Worm (Caenorhabditis elegans): ENCODE results near the gene W07B8.4.
A peak's percentile ranks its signal among the peaks of the same experiment; 100 is the strongest.

Gene W07B8.4

DNA sequence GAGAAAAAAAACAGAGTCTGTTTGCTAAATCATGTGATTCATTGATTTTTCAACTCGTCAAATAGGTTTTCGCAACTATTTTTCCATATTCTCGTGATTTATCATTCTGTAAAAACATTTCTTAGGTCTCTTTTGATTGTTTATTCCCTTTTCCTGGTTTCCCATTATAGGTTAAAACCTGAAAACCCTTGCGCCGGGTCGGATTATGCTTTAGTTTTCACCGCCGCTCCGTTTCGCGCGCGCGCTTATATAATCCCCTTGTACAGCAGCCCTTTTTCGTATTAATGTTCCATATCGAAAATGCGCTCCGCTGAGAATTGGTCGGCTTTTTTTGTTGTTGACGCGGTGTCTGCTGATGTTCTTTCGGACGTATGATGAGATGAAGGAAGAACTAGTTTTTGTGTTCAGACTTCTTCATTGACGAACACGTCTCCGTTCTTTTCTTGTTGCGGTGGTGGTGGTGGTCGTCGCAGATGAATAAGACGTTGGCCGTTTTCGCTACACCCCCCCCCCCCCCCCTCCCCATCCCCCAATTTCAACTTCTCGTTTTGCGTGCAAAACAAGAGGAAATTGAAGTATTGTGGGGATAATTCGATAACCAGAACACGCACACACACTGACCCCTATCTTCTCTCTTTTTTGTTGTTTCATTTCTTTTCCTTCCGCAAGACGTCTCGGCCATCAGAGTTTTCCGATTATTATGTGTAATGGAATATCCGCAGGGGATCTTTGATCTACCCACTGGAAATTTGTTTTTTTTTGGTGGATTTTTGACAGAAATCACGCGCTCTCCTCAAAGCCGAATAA, 22.9 kb upstream of the W07B8.4 start (continued):
- TF ChIP-seq hmg-1.1 (GFP tag; IDR thresholded peaks at IDR 0.05) (no peak), ctbp-1 (GFP tag; IDR thresholded peaks at IDR 0.05) (no peak; the same call in 1 of the 2 replicates), F37D6.2 (tag; optimal IDR thresholded peaks at IDR 0.05) (no peak), hif-1 (tag; optimal IDR thresholded peaks at IDR 0.05) (peak in 1 of 2 experiments; percentile 5), tag-97 (GFP tag; IDR thresholded peaks at IDR 0.05) (no peak), spr-1 (tag; optimal IDR thresholded peaks at IDR 0.05) (no peak), vab-7 (GFP tag; IDR thresholded peaks at IDR 0.05) (no peak), attf-4 (tag; optimal IDR thresholded peaks at IDR 0.05) (no peak), snpc-1.2 (GFP tag; IDR thresholded peaks at IDR 0.05) (no peak), zip-11 (GFP tag; IDR thresholded peaks at IDR 0.05) (no peak), saeg-2 (GFP tag; IDR thresholded peaks at IDR 0.05) (no peak), nhr-77 (tag; optimal IDR thresholded peaks at IDR 0.05) (no peak), F49E8.2 (tag; optimal IDR thresholded peaks at IDR 0.05; ENCODE audit: borderline replicate concordance) (no peak), mxl-2 (GFP tag; conservative IDR thresholded peaks at IDR 0.05) (no peak; the same call in 1 of the 2 replicates), F26F4.8 (GFP tag; conservative IDR thresholded peaks at IDR 0.05) (no peak), aha-1 (tag) (peak; percentile 98), T26A8.4 (GFP tag; IDR thresholded peaks at IDR 0.05) (peak; percentile 35; the same call in 1 of the 2 replicates), egl-43 (GFP tag; IDR thresholded peaks at IDR 0.05) (no peak), madf-5 (GFP tag; IDR thresholded peaks at IDR 0.05) (no peak), ceh-32 (tag; optimal IDR thresholded peaks at IDR 0.05; ENCODE audit: poor library complexity) (no peak), ZK546.5 (tag; optimal IDR thresholded peaks at IDR 0.05) (no peak), mep-1 (tag; optimal IDR thresholded peaks at IDR 0.05) (no peak), lsy-2 (tag; optimal IDR thresholded peaks at IDR 0.05) (peak in 1 of 2 experiments; percentile 20), nhr-237 (tag; optimal IDR thresholded peaks at IDR 0.05) (no peak), cey-2 (tag; optimal IDR thresholded peaks at IDR 0.05; ENCODE audit: borderline replicate concordance, insufficient read depth) (no peak), ztf-7 (tag; optimal IDR thresholded peaks at IDR 0.05) (no peak), Y75B8A.6 (GFP tag; IDR thresholded peaks at IDR 0.05) (no peak), mxl-3 (GFP tag; optimal IDR thresholded peaks at IDR 0.05) (peak; percentile 36), Y5F2A.4 (GFP tag; optimal IDR thresholded peaks at IDR 0.05) (no peak), duxl-1 (tag; optimal IDR thresholded peaks at IDR 0.05; ENCODE audit: poor library complexity) (no peak), tra-1 (GFP tag; IDR thresholded peaks at IDR 0.05) (peak; percentile 37; the same call in 1 of the 2 replicates), ceh-28 (tag; optimal IDR thresholded peaks at IDR 0.05) (no peak), daf-19 (GFP tag; conservative IDR thresholded peaks at IDR 0.05) (no peak), ces-1 (GFP tag; optimal IDR thresholded peaks at IDR 0.05) (no peak), nhr-76 (tag; optimal IDR thresholded peaks at IDR 0.05) (no peak), R02D3.7 (tag; optimal IDR thresholded peaks at IDR 0.05) (no peak), pqm-1 (tag; optimal IDR thresholded peaks at IDR 0.05) (no peak), lin-1 (GFP tag; IDR thresholded peaks at IDR 0.05) (no peak), nhr-111 (GFP tag; optimal IDR thresholded peaks at IDR 0.05) (peak; percentile 30), fkh-10 (GFP tag; optimal IDR thresholded peaks at IDR 0.05) (no peak), egl-27 (tag; optimal IDR thresholded peaks at IDR 0.05) (no peak), dmd-9 (GFP tag; IDR thresholded peaks at IDR 0.05) (no peak), fos-1 (tag; optimal IDR thresholded peaks at IDR 0.05) (no peak), hlh-11 (tag; optimal IDR thresholded peaks at IDR 0.05) (peak; percentile 57), T20F7.1 (GFP tag; optimal IDR thresholded peaks at IDR 0.05) (no peak), ztf-11 (tag; optimal IDR thresholded peaks at IDR 0.05) (no peak)

Measured in whole organism, L4 larva.